Worm (Caenorhabditis elegans): ENCODE data around the gene F13H8.11.

Gene F13H8.11

ce11 chrII:6259867-6260266 is at the start of gene F13H8.11:
F13H8.11 (minus strand) TSS chrII:6260021.
- TF ChIP-seq hmg-4 (GFP tag; optimal IDR thresholded peaks at IDR 0.05): no peak
- TF ChIP-seq flt-1 (GFP tag; IDR thresholded peaks at IDR 0.05): no peak
- TF ChIP-seq tra-4 (tag; optimal IDR thresholded peaks at IDR 0.05): no peak
- TF ChIP-seq scrt-1 (GFP tag; IDR thresholded peaks at IDR 0.05): no peak
- TF ChIP-seq sea-1 (GFP tag; conservative IDR thresholded peaks at IDR 0.05): no peak
- no peak for TF ChIP-seq tbx-11 (GFP tag; IDR thresholded peaks at IDR 0.05)
- TF ChIP-seq tbx-37 (GFP tag; conservative IDR thresholded peaks at IDR 0.05): no peak
- TF ChIP-seq ama-1 (optimal IDR thresholded peaks at IDR 0.05): no peak
- no peak for TF ChIP-seq ceh-13 (GFP tag; optimal IDR thresholded peaks at IDR 0.05)
- TF ChIP-seq pes-1 (GFP tag; IDR thresholded peaks at IDR 0.05): no peak
- no peak for TF ChIP-seq aly-1 (tag; optimal IDR thresholded peaks at IDR 0.05)
- TF ChIP-seq ceh-36 (tag; optimal IDR thresholded peaks at IDR 0.05): no peak

- TF ChIP-seq ets-7 (tag; optimal IDR thresholded peaks at IDR 0.05) (no peak), hmg-4 (GFP tag; optimal IDR thresholded peaks at IDR 0.05) (no peak), ceh-13 (GFP tag; optimal IDR thresholded peaks at IDR 0.05) (no peak), hnd-1 (tag; optimal IDR thresholded peaks at IDR 0.05) (no peak), tbx-11 (GFP tag; IDR thresholded peaks at IDR 0.05) (no peak), tra-4 (tag; optimal IDR thresholded peaks at IDR 0.05) (no peak), tbx-37 (GFP tag; conservative IDR thresholded peaks at IDR 0.05) (no peak), ama-1 (optimal IDR thresholded peaks at IDR 0.05) (no peak), F13C5.2 (tag; optimal IDR thresholded peaks at IDR 0.05) (no peak), aly-1 (tag; optimal IDR thresholded peaks at IDR 0.05) (no peak)
These were observed 49.4 kb upstream of the F13H8.11 start, which contains the start of gene glb-10 for ce11 chrII:6309198-6309597. glb-10 (minus strand) TSS chrII:6309298.

DNA sequence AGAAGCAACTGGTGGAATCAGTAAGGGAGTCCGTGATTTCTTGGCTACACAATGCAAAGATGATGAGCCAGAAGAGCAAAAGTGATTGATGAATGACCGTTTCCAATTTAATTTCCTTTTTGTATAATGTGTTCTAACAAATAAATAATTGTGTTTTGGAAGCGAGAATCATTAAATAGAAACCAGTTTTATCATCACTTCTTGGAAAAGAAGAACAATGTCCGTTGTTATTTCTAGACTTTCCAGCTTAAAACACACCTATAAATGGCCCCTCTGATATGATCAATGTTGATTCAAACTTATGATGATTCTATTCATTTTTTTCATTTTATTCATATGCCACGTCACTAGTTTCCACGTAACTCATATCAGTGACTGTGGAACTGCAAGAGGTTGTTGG is 46.3 kb upstream of the F13H8.11 start, which contains the start of gene C29F5.8:
C29F5.8 (plus strand) TSS at position 301 of the 400 bp plus-strand sequence.
- TF ChIP-seq ama-1 (optimal IDR thresholded peaks at IDR 0.05) (no peak), tbx-11 (GFP tag; IDR thresholded peaks at IDR 0.05) (no peak), sea-1 (GFP tag; conservative IDR thresholded peaks at IDR 0.05) (no peak)

DNA sequence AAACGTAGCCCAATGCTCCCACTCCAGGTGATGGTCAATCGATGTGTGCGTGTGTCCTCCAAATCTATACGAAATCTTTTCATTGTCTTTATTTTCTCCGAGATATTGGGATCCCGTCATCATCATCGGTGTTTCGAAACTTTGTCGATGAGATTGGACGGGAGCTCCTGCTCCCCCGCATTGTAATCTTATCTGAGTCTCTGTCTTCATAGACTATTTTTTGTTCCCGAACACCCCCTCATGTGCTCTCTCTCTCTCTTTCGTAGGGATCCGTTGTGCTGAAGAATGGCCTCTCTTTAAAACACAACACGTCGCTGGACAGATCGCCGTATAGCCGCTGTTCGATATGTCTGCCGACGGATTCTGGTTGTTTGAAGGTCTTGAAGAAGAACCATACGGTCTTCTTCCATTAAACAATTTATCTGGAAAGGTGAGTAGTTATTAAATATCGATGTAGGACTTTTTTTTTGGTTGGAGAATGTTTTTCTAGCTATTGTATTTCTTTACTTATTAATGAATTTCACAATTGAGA is 43.5 kb upstream of the F13H8.11 start, which contains the start of gene C29F5.1:
C29F5.1 (plus strand) TSS at position 317 of the 532 bp plus-strand sequence.
- TF ChIP-seq pes-1 (GFP tag; IDR thresholded peaks at IDR 0.05) (no peak), ets-7 (tag; optimal IDR thresholded peaks at IDR 0.05) (no peak), flt-1 (GFP tag; IDR thresholded peaks at IDR 0.05) (no peak), hmbx-1 (tag; optimal IDR thresholded peaks at IDR 0.05) (no peak), sea-1 (GFP tag; conservative IDR thresholded peaks at IDR 0.05) (no peak), scrt-1 (GFP tag; IDR thresholded peaks at IDR 0.05) (no peak), aly-1 (tag; optimal IDR thresholded peaks at IDR 0.05) (no peak), hnd-1 (tag; optimal IDR thresholded peaks at IDR 0.05) (no peak), ama-1 (optimal IDR thresholded peaks at IDR 0.05) (no peak), ceh-36 (tag; optimal IDR thresholded peaks at IDR 0.05) (no peak), F13C5.2 (tag; optimal IDR thresholded peaks at IDR 0.05) (no peak), ceh-13 (GFP tag; optimal IDR thresholded peaks at IDR 0.05) (no peak), tbx-37 (GFP tag; conservative IDR thresholded peaks at IDR 0.05) (no peak), tbx-11 (GFP tag; IDR thresholded peaks at IDR 0.05) (no peak), B0310.2 (tag; optimal IDR thresholded peaks at IDR 0.05) (no peak), hmg-4 (GFP tag; optimal IDR thresholded peaks at IDR 0.05) (no peak), tra-4 (tag; optimal IDR thresholded peaks at IDR 0.05) (no peak)

DNA sequence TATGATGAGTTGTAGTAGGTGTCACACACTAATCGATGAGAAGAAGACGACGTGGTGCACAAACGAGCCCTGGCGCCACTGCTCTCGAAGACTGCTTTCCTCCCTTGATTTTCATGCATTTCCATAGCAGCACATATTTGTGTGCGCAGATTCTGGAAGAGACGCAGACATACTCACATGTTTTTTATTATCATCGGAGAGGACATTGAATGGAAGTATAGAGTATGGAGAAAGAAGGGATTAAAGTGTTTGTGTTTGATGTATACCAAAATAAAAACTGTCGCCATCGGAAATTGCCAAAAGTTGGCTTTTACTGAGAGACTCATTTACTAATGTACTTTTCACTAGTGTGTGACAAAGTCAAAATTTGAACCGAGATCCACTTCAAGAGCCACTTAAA is 34.4 kb upstream of the F13H8.11 start, which contains the start of gene mps-1:
mps-1 (minus strand) TSS at position 101 of the 400 bp plus-strand sequence.
- TF ChIP-seq B0310.2 (tag; optimal IDR thresholded peaks at IDR 0.05): no peak
- TF ChIP-seq hmbx-1 (tag; optimal IDR thresholded peaks at IDR 0.05): no peak
- TF ChIP-seq sea-1 (GFP tag; conservative IDR thresholded peaks at IDR 0.05): no peak
- no peak for TF ChIP-seq tra-4 (tag; optimal IDR thresholded peaks at IDR 0.05)
- no peak for TF ChIP-seq ets-7 (tag; optimal IDR thresholded peaks at IDR 0.05)
- TF ChIP-seq pes-1 (GFP tag; IDR thresholded peaks at IDR 0.05): no peak
- TF ChIP-seq ama-1 (optimal IDR thresholded peaks at IDR 0.05): no peak
- TF ChIP-seq hmg-4 (GFP tag; optimal IDR thresholded peaks at IDR 0.05): no peak
- no peak for TF ChIP-seq tbx-37 (GFP tag; conservative IDR thresholded peaks at IDR 0.05)

ce11 chrII:6292527-6292926 is 32.7 kb upstream of the F13H8.11 start, which contains the start of gene nyn-3:
nyn-3 (minus strand) TSS chrII:6292627.
- no peak for TF ChIP-seq ceh-13 (GFP tag; optimal IDR thresholded peaks at IDR 0.05)
- TF ChIP-seq tbx-11 (GFP tag; IDR thresholded peaks at IDR 0.05): no peak
- TF ChIP-seq tbx-37 (GFP tag; conservative IDR thresholded peaks at IDR 0.05): no peak
- no peak for TF ChIP-seq ets-7 (tag; optimal IDR thresholded peaks at IDR 0.05)
- TF ChIP-seq scrt-1 (GFP tag; IDR thresholded peaks at IDR 0.05): no peak
- no peak for TF ChIP-seq hmg-4 (GFP tag; optimal IDR thresholded peaks at IDR 0.05)
- no peak for TF ChIP-seq B0310.2 (tag; optimal IDR thresholded peaks at IDR 0.05)
- TF ChIP-seq sea-1 (GFP tag; conservative IDR thresholded peaks at IDR 0.05): no peak

DNA sequence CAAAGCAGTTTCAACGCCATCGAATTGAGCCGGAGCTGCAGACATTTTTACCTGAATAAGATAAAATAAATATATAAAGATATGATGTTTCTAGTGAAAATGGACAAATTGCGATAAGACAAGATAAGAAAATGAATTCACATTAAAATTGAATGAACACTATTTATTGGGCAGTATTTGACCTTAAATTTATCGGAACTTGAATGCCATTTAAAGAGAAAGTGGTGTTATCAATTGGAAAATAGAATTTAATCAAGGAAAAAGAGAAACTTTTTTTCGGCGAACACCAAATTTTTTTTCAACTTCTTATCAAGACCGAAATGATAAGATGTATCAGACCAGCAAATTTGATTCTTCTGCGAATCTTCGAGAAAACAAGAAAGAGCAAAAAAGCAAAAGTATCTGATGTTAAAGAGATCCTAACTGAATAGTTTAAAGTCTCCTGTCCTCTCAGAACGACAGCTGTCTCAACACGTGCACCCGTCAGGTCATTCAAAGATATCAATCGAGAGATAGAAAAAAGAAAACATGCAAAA is 30.3 kb upstream of the F13H8.11 start, which contains the start of gene upb-1:
upb-1 (minus strand) TSS at position 51 of the 536 bp plus-strand sequence.
- no peak for TF ChIP-seq hmg-4 (GFP tag; optimal IDR thresholded peaks at IDR 0.05)
- TF ChIP-seq hmbx-1 (tag; optimal IDR thresholded peaks at IDR 0.05): no peak
- TF ChIP-seq ceh-13 (GFP tag; optimal IDR thresholded peaks at IDR 0.05): no peak
- no peak for TF ChIP-seq F13C5.2 (tag; optimal IDR thresholded peaks at IDR 0.05)
- TF ChIP-seq scrt-1 (GFP tag; IDR thresholded peaks at IDR 0.05): no peak
- TF ChIP-seq ama-1 (optimal IDR thresholded peaks at IDR 0.05): no peak
- no peak for TF ChIP-seq hnd-1 (tag; optimal IDR thresholded peaks at IDR 0.05)
- no peak for TF ChIP-seq B0310.2 (tag; optimal IDR thresholded peaks at IDR 0.05)
- TF ChIP-seq aly-1 (tag; optimal IDR thresholded peaks at IDR 0.05): no peak
- no peak for TF ChIP-seq tra-4 (tag; optimal IDR thresholded peaks at IDR 0.05)
- TF ChIP-seq tbx-11 (GFP tag; IDR thresholded peaks at IDR 0.05): no peak
- TF ChIP-seq ets-7 (tag; optimal IDR thresholded peaks at IDR 0.05): no peak
- TF ChIP-seq tbx-37 (GFP tag; conservative IDR thresholded peaks at IDR 0.05): no peak
